Worm (Caenorhabditis elegans) whole organism, L2 larva: ENCODE results near the gene T24C4.3.
A peak's percentile ranks its signal among the peaks of the same experiment; 100 is the strongest.

ENCODE experiments used
- C34F6.9 ChIP-seq: fragments of 150-350 bp; optimal IDR thresholded peaks from 2 replicates; lab custom pipeline; 2014; ENCODE audit warnings: missing biosample characterization, missing genetic modification characterization
- F13H6.1 ChIP-seq: sonication (generic microtip); optimal IDR thresholded peaks from 2 replicates; lab custom pipeline; 2016; ENCODE audit warnings: missing genetic modification characterization, missing compliant biosample characterization
- R02D3.7 ChIP-seq: fragments of 150-350 bp; optimal IDR thresholded peaks from 2 replicates; lab custom pipeline; 2014; ENCODE audit warnings: missing biosample characterization, missing genetic modification characterization
- Y55F3AM.14 ChIP-seq: fragments of 200-800 bp; sonication (Bioruptor generic); optimal IDR thresholded peaks from 2 replicates; lab custom pipeline; 2018; ENCODE audit warnings: mild to moderate bottlenecking, missing genetic modification characterization, missing compliant biosample characterization
- ZK546.5 ChIP-seq: sonication (generic microtip); optimal IDR thresholded peaks from 2 replicates; lab custom pipeline; 2017; ENCODE audit warnings: missing biosample characterization, missing genetic modification characterization
- alr-1 ChIP-seq: fragments of 150-350 bp; optimal IDR thresholded peaks from 2 replicates; lab custom pipeline; 2014; ENCODE audit warnings: missing biosample characterization, missing genetic modification characterization
- ama-1 ChIP-seq: fragments of 150-350 bp; optimal IDR thresholded peaks from 2 replicates; lab custom pipeline; 2018; ENCODE audit warnings: inconsistent platforms
- blmp-1 ChIP-seq: sonication (generic microtip); optimal IDR thresholded peaks from 2 replicates; lab custom pipeline; 2017; ENCODE audit warnings: missing genetic modification characterization, mild to moderate bottlenecking, missing compliant biosample characterization, antibody characterized with exemption, moderate library complexity; ENCODE audit not compliant: insufficient read depth
- ceh-82 ChIP-seq: fragments of 150-350 bp; optimal IDR thresholded peaks from 2 replicates; lab custom pipeline; 2014; ENCODE audit warnings: missing biosample characterization, missing genetic modification characterization
- crh-2 ChIP-seq: sonication (generic microtip); optimal IDR thresholded peaks from 2 replicates; lab custom pipeline; 2017; ENCODE audit warnings: missing biosample characterization, missing genetic modification characterization
- dmd-4 ChIP-seq: sonication (generic microtip); optimal IDR thresholded peaks from 2 replicates; lab custom pipeline; 2017; ENCODE audit warnings: missing biosample characterization, missing genetic modification characterization
- egl-27 ChIP-seq: sonication (generic microtip); optimal IDR thresholded peaks from 3 replicates; lab custom pipeline; 2017; ENCODE audit warnings: missing biosample characterization, missing genetic modification reagents, missing genetic modification characterization
- elt-1 ChIP-seq: fragments of 150-350 bp; optimal IDR thresholded peaks from 2 replicates; lab custom pipeline; 2014; ENCODE audit warnings: missing biosample characterization, missing genetic modification characterization
- elt-3 ChIP-seq: sonication (generic microtip); optimal IDR thresholded peaks from 2 replicates; lab custom pipeline; 2017; ENCODE audit warnings: missing biosample characterization, missing genetic modification characterization
- fos-1 ChIP-seq: fragments of 150-350 bp; optimal IDR thresholded peaks from 2 replicates; lab custom pipeline; 2014; ENCODE audit warnings: missing biosample characterization, missing genetic modification characterization
- gmeb-1 ChIP-seq: fragments of 150-350 bp; optimal IDR thresholded peaks from 2 replicates; lab custom pipeline; 2014; ENCODE audit warnings: missing biosample characterization, missing genetic modification characterization
- lin-11 ChIP-seq: fragments of 150-350 bp; sonication (generic microtip); optimal IDR thresholded peaks from 2 replicates; lab custom pipeline; 2014; ENCODE audit warnings: missing biosample characterization, missing genetic modification characterization, inconsistent platforms, mixed read lengths
- lin-13 ChIP-seq: fragments of 150-350 bp; optimal IDR thresholded peaks from 2 replicates; lab custom pipeline; 2014; ENCODE audit warnings: missing biosample characterization, missing genetic modification reagents, missing genetic modification characterization
- lin-39 ChIP-seq: fragments of 150-350 bp; optimal IDR thresholded peaks from 2 replicates; lab custom pipeline; 2014; ENCODE audit warnings: missing biosample characterization, missing genetic modification reagents, missing genetic modification characterization
- lsy-2 ChIP-seq, 2 experiments: fragments of 150-350 bp in 1 of 2; sonication (generic microtip) in 1 of 2; optimal IDR thresholded peaks; 2 replicates each; lab custom pipeline; 2014 to 2017; ENCODE audit warnings: missing biosample characterization in 2 of 2, missing genetic modification characterization in 2 of 2
- mbf-1 ChIP-seq: sonication (generic microtip); optimal IDR thresholded peaks from 2 replicates; lab custom pipeline; 2017; ENCODE audit warnings: missing biosample characterization, missing genetic modification characterization
- mdl-1 ChIP-seq, 2 experiments: fragments of 150-350 bp in 1 of 2; sonication (generic microtip) in 1 of 2; optimal IDR thresholded peaks; 2 replicates each; lab custom pipeline; 2017; ENCODE audit warnings: missing biosample characterization in 2 of 2, missing genetic modification characterization in 2 of 2
- nhr-10 ChIP-seq: sonication (generic microtip); optimal IDR thresholded peaks from 2 replicates; lab custom pipeline; 2017; ENCODE audit warnings: missing biosample characterization, missing genetic modification characterization
- nhr-129 ChIP-seq: fragments of 150-350 bp; optimal IDR thresholded peaks from 2 replicates; lab custom pipeline; 2014; ENCODE audit warnings: missing biosample characterization, missing genetic modification characterization
- nhr-21 ChIP-seq: fragments of 150-350 bp; optimal IDR thresholded peaks from 2 replicates; lab custom pipeline; 2014; ENCODE audit warnings: missing biosample characterization, missing genetic modification characterization
- nhr-23 ChIP-seq: fragments of 150-350 bp; optimal IDR thresholded peaks from 2 replicates; lab custom pipeline; 2014; ENCODE audit warnings: missing biosample characterization, missing genetic modification reagents, missing genetic modification characterization
- nhr-25 ChIP-seq: fragments of 150-350 bp; sonication (generic microtip); optimal IDR thresholded peaks from 3 replicates; lab custom pipeline; 2014; ENCODE audit warnings: missing biosample characterization, missing genetic modification characterization
- nhr-6 ChIP-seq: fragments of 150-350 bp; optimal IDR thresholded peaks from 2 replicates; lab custom pipeline; 2014; ENCODE audit warnings: missing biosample characterization, missing genetic modification characterization
- peb-1 ChIP-seq: fragments of 150-350 bp; optimal IDR thresholded peaks from 2 replicates; lab custom pipeline; 2014; ENCODE audit warnings: missing biosample characterization, missing genetic modification characterization
- skn-1 ChIP-seq: sonication (generic microtip); optimal IDR thresholded peaks from 2 replicates; lab custom pipeline; 2017; ENCODE audit warnings: missing biosample characterization, missing genetic modification characterization
- sma-3 ChIP-seq: sonication (generic microtip); optimal IDR thresholded peaks from 2 replicates; lab custom pipeline; 2016; ENCODE audit warnings: missing genetic modification reagents, missing genetic modification characterization, missing compliant biosample characterization
- snpc-4 ChIP-seq: fragments of 150-350 bp; optimal IDR thresholded peaks from 2 replicates; lab custom pipeline; 2014; ENCODE audit warnings: missing biosample characterization, missing genetic modification characterization
- unc-39 ChIP-seq: fragments of 150-350 bp; optimal IDR thresholded peaks from 2 replicates; lab custom pipeline; 2014; ENCODE audit warnings: missing biosample characterization, missing genetic modification characterization
- zag-1 ChIP-seq: fragments of 150-350 bp; optimal IDR thresholded peaks from 2 replicates; lab custom pipeline; 2014; ENCODE audit warnings: missing biosample characterization, missing genetic modification characterization
- ztf-1 ChIP-seq: fragments of 200-800 bp; sonication (Bioruptor generic); conservative IDR thresholded peaks from 2 replicates; pipeline ENCODE4 v1.3.6; 2022; ENCODE audit warnings: missing genetic modification characterization, missing compliant biosample characterization
- ztf-11 ChIP-seq: sonication (generic microtip); optimal IDR thresholded peaks from 2 replicates; lab custom pipeline; 2017; ENCODE audit warnings: missing biosample characterization, missing genetic modification characterization
- ztf-4 ChIP-seq: fragments of 150-350 bp; optimal IDR thresholded peaks from 2 replicates; lab custom pipeline; 2014; ENCODE audit warnings: missing biosample characterization, missing genetic modification characterization

The T24C4.3 gene

ce11 chrIII:909540-909939 is 37.3 kb upstream of the T24C4.3 start, which contains the start of gene crls-1:
crls-1 (minus strand) TSS chrIII:909902.
- TF ChIP-seq lsy-2 (tag; optimal IDR thresholded peaks at IDR 0.05; lab: Kevin White, UChicago) (peak in 1 of 2 experiments; percentile 14), ceh-82 (tag; lab: Kevin White, UChicago) (no peak)

- TF ChIP-seq sma-3 (GFP tag; lab: Kevin White, UChicago) (no peak), ceh-82 (tag; lab: Kevin White, UChicago) (no peak), peb-1 (tag; lab: Kevin White, UChicago) (no peak), unc-39 (tag; lab: Kevin White, UChicago) (no peak), nhr-25 (tag; lab: Kevin White, UChicago) (peak; percentile 22), ztf-4 (tag; lab: Kevin White, UChicago) (no peak), C34F6.9 (tag; lab: Kevin White, UChicago) (peak; percentile 41), nhr-23 (tag; lab: Kevin White, UChicago) (no peak), lin-11 (tag; lab: Kevin White, UChicago) (no peak), lsy-2 (tag; optimal IDR thresholded peaks at IDR 0.05; lab: Kevin White, UChicago) (peak in 1 of 2 experiments; percentile 31), mdl-1 (tag; optimal IDR thresholded peaks at IDR 0.05; lab: Kevin White, UChicago) (no peak), nhr-129 (tag; lab: Kevin White, UChicago) (peak; percentile 59), elt-1 (tag; lab: Kevin White, UChicago) (no peak), Y55F3AM.14 (no peak), fos-1 (peak; percentile 93), F13H6.1 (tag; lab: Kevin White, UChicago) (no peak)
Observed at ce11 chrIII:907990-908389, 35.7 kb upstream of the T24C4.3 start.

ce11 chrIII:907311-907710 is 35.0 kb upstream of the T24C4.3 start, which contains the start of gene F23H11.4:
F23H11.4 (minus strand) TSS chrIII:907539.
- TF ChIP-seq ZK546.5 (tag; lab: Kevin White, UChicago), result no peak
- TF ChIP-seq ztf-1, result no peak
- TF ChIP-seq nhr-10 (tag; lab: Kevin White, UChicago), result no peak
- TF ChIP-seq lin-39 (tag; lab: Kevin White, UChicago), result no peak
- no peak for TF ChIP-seq nhr-6 (tag; lab: Kevin White, UChicago)
- no peak for TF ChIP-seq nhr-21 (tag; lab: Kevin White, UChicago)
- no peak for TF ChIP-seq zag-1 (tag; lab: Kevin White, UChicago)
- no peak for TF ChIP-seq R02D3.7 (tag; lab: Kevin White, UChicago)
- no peak for TF ChIP-seq peb-1 (tag; lab: Kevin White, UChicago)
- TF ChIP-seq ceh-82 (tag; lab: Kevin White, UChicago), result no peak
- no peak for TF ChIP-seq elt-3
- TF ChIP-seq nhr-23 (tag; lab: Kevin White, UChicago), result no peak
- no peak for TF ChIP-seq dmd-4 (tag; lab: Kevin White, UChicago)
- no peak for TF ChIP-seq mbf-1 (tag; lab: Kevin White, UChicago)
- no peak for TF ChIP-seq lsy-2 (tag; optimal IDR thresholded peaks at IDR 0.05; lab: Kevin White, UChicago)
- TF ChIP-seq unc-39 (tag; lab: Kevin White, UChicago), result no peak
- no peak for TF ChIP-seq mdl-1 (tag; optimal IDR thresholded peaks at IDR 0.05; lab: Kevin White, UChicago)

- no peak for TF ChIP-seq ztf-1
- no peak for TF ChIP-seq alr-1 (tag; lab: Kevin White, UChicago)
- no peak for TF ChIP-seq blmp-1 (tag; lab: Kevin White, UChicago)
- no peak for TF ChIP-seq snpc-4 (tag; lab: Kevin White, UChicago)
- no peak for TF ChIP-seq nhr-23 (tag; lab: Kevin White, UChicago)
- peak; percentile 54 for TF ChIP-seq gmeb-1 (tag; lab: Kevin White, UChicago)
- TF ChIP-seq ztf-11, result no peak
- no peak for TF ChIP-seq egl-27 (tag; lab: Kevin White, UChicago)
- peak in 1 of 2 experiments; percentile 44 for TF ChIP-seq lsy-2 (tag; optimal IDR thresholded peaks at IDR 0.05; lab: Kevin White, UChicago)
- peak; percentile 35 for TF ChIP-seq C34F6.9 (tag; lab: Kevin White, UChicago)
- no peak for TF ChIP-seq mdl-1 (tag; optimal IDR thresholded peaks at IDR 0.05; lab: Kevin White, UChicago)
- TF ChIP-seq lin-11 (tag; lab: Kevin White, UChicago), result no peak
- no peak for TF ChIP-seq ama-1 (lab: Kevin White, UChicago)
- TF ChIP-seq crh-2 (tag; lab: Kevin White, UChicago), result no peak
- no peak for TF ChIP-seq skn-1 (tag; lab: Kevin White, UChicago)
- peak; percentile 34 for TF ChIP-seq lin-13
- TF ChIP-seq nhr-6 (tag; lab: Kevin White, UChicago), result no peak
- no peak for TF ChIP-seq Y55F3AM.14
- TF ChIP-seq ceh-82 (tag; lab: Kevin White, UChicago), result no peak
- TF ChIP-seq ztf-4 (tag; lab: Kevin White, UChicago), result no peak
Observed at ce11 chrIII:901600-902250, 29.5 kb upstream of the T24C4.3 start.
